Fruit fly (Drosophila melanogaster) whole organism, pupa: ENCODE results near the gene CG13991.

Source experiments
- CG32121 ChIP-seq: fragments of 200-800 bp; sonication (Bioruptor generic); IDR thresholded peaks from 2 replicates; pipeline ENCODE4 v1.3.6; 2022; ENCODE audit warnings: missing biosample characterization, missing genetic modification characterization
- CG34367 ChIP-seq: fragments of 200-800 bp; sonication (Bioruptor generic); optimal IDR thresholded peaks from 2 replicates; lab custom pipeline; 2018; ENCODE audit warnings: missing biosample characterization, mild to moderate bottlenecking, missing genetic modification characterization
- CG9948 ChIP-seq: fragments of 200-800 bp; sonication (Bioruptor generic); optimal IDR thresholded peaks from 2 replicates; lab custom pipeline; 2018; ENCODE audit warnings: missing biosample characterization, mild to moderate bottlenecking, missing genetic modification characterization, moderate library complexity
- D1 ChIP-seq: fragments of 200-800 bp; sonication (Bioruptor generic); optimal IDR thresholded peaks from 2 replicates; lab custom pipeline; 2018; ENCODE audit warnings: missing biosample characterization, mild to moderate bottlenecking, missing genetic modification characterization, moderate library complexity
- EcR ChIP-seq: fragments of 200-800 bp; sonication (Bioruptor generic); optimal IDR thresholded peaks from 3 replicates; lab custom pipeline; 2019; ENCODE audit warnings: missing biosample characterization, missing genetic modification characterization, mild to moderate bottlenecking, moderate library complexity, missing genetic modification reagents
- Ets98B ChIP-seq: fragments of 200-800 bp; sonication (Bioruptor generic); IDR thresholded peaks from 2 replicates; pipeline ENCODE4 v1.3.6; 2022; ENCODE audit warnings: missing biosample characterization, missing genetic modification characterization

- TF ChIP-seq Ets98B (no peak), EcR (GFP tag; lab: Kevin White, UChicago) (no peak), CG34367 (no peak), CG32121 (GFP tag; lab: Robert Waterston, UW) (no peak), D1 (tag; lab: Kevin White, UChicago) (no peak), CG9948 (tag; lab: Kevin White, UChicago) (no peak)
Observed at dm6 chr2L:6090365-6090764, 48.8 kb upstream of the CG13991 start.
